Worm (Caenorhabditis elegans): ENCODE measurements around the gene hsp-90.

The hsp-90 gene

DNA sequence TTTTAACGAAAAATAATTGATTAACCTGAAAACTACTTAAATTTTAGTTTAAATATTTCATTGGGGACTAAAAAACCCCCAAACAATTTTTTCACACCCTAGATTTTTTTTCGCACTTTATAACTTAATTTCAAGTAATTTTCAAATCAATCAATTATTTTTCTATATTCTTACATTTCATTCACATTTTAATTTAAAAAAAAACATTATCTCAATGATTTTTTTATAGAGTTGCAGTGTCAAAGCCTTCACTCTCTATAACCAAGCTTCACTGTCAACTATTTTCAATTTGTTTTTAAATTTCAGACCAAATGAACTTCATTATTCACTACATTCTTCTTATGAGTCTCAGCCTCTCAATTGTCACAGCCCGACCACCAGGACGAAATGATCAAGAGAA is 41.9 kb downstream of the hsp-90 start, which contains the start of gene Y50E8A.1:
Gene Y50E8A.1, plus strand, starts transcription at position 301 of the 400 bp plus-strand sequence.
- TF ChIP-seq nhr-85 (tag) = no peak
- TF ChIP-seq ztf-11 (tag; optimal IDR thresholded peaks at IDR 0.05) = no peak
- no peak for TF ChIP-seq nhr-20 (tag; optimal IDR thresholded peaks at IDR 0.05)
- TF ChIP-seq pqm-1 (tag; optimal IDR thresholded peaks at IDR 0.05) = no peak
- TF ChIP-seq nhr-76 (tag; optimal IDR thresholded peaks at IDR 0.05) = no peak
- no peak for TF ChIP-seq mef-2 (tag; optimal IDR thresholded peaks at IDR 0.05)
- TF ChIP-seq sox-4 (tag; optimal IDR thresholded peaks at IDR 0.05) = no peak

DNA sequence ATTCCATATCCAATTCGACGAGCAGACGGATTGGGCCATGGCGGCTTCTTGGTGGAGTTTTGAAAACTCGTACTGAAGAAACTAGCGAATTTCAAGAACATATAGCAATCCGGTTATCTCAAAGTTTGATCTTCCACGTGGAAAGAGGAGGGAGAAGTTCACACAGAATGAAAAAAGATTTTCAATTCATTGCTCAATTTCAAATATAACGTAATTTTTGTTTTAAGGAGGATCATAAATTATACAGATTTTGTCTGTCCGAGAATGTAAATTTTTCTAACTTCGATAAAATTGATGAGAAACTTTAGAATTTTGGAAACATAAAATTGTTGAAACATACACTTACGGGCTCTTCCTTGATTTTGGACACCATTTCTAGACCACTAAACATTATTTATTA is 44.0 kb downstream of the hsp-90 start, which contains the start of gene Y50E8A.2:
Gene Y50E8A.2, minus strand, starts transcription at position 101 of the 400 bp plus-strand sequence.
- TF ChIP-seq C16A3.4 (tag; optimal IDR thresholded peaks at IDR 0.05) (no peak), efl-1 (optimal IDR thresholded peaks at IDR 0.05) (no peak), efl-1 (GFP tag; optimal IDR thresholded peaks at IDR 0.05 in 1 of 2) (peak in 1 of 2 experiments; percentile 35), fos-1 (tag; optimal IDR thresholded peaks at IDR 0.05) (no peak)

DNA sequence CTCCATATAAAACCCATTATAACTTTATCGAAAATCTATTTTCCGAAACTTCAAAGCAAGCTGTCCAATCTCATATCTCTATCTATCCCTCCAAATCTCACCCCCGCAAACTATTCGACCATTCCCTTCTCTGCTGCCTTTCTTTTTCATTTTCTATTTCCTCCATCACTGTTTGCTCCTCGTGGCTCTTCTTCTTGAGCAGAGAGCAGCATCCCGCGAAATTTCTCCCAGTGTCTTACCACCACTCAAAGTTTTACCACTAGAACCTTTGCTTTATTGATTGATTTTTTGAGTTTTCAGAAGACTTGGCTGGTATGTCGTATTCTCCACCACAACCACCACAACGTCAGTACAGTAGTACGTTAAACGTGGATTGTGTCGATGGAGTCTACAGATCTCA is 44.6 kb downstream of the hsp-90 start, which contains the start of gene oig-3:
Gene oig-3, plus strand, starts transcription at position 301 of the 400 bp plus-strand sequence.
- TF ChIP-seq alr-1 (tag; optimal IDR thresholded peaks at IDR 0.05; ENCODE audit: borderline replicate concordance) = no peak
- TF ChIP-seq ceh-88 (GFP tag; IDR thresholded peaks at IDR 0.05) = no peak
- no peak for TF ChIP-seq nhr-76 (tag; optimal IDR thresholded peaks at IDR 0.05)
- TF ChIP-seq hlh-4 (tag; optimal IDR thresholded peaks at IDR 0.05) = no peak

DNA sequence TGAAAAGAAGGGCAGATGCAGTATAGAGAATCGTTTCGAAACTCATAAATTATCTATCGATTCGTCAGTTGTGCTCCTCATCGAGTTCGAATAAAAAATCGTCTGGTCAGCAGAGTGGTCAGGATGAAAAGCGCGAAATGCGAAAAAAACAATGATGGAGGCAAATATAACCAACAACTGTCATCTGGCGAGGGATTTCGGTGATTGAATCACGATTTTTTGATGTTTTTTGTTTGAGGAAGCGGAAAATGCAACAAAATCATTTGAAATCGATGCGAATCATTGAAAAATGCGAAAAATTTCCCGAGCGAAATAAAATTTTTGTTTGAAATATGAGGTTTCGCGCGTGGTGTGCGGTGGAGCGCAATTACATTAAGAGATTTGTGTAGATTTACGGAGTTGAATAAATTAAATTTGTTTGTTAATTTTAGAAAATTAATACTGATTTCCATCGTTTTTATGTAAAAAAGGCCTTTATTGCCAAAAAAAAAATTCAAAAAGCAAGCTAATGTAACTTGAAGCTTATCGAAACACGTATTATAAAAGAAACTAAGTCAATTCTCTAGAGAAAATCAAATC is 49.6 kb downstream of the hsp-90 start, which contains the start of gene unc-61:
Gene unc-61, minus strand, starts transcription at position 51 of the 579 bp plus-strand sequence.
- TF ChIP-seq mep-1 (tag; optimal IDR thresholded peaks at IDR 0.05) = peak; percentile 15
- TF ChIP-seq sox-4 (tag; optimal IDR thresholded peaks at IDR 0.05) = no peak
- TF ChIP-seq nhr-20 (tag; optimal IDR thresholded peaks at IDR 0.05) = peak; percentile 21
- TF ChIP-seq C04F5.9 (tag; optimal IDR thresholded peaks at IDR 0.05) = no peak
- TF ChIP-seq nhr-84 (tag; optimal IDR thresholded peaks at IDR 0.05) = no peak
- TF ChIP-seq F16B12.6 (tag; optimal IDR thresholded peaks at IDR 0.05) = peak; percentile 35
- no peak for TF ChIP-seq grh-1 (GFP tag; IDR thresholded peaks at IDR 0.05)
- TF ChIP-seq xbp-1 (tag; optimal IDR thresholded peaks at IDR 0.05) = peak; percentile 31
- no peak for TF ChIP-seq lin-13 (GFP tag; optimal IDR thresholded peaks at IDR 0.05)
- TF ChIP-seq hlh-17 (GFP tag; optimal IDR thresholded peaks at IDR 0.05; ENCODE audit: borderline replicate concordance) = no peak
- TF ChIP-seq unc-130 (tag; optimal IDR thresholded peaks at IDR 0.05) = peak; percentile 25
- peak; percentile 61 for TF ChIP-seq skn-1 (tag; optimal IDR thresholded peaks at IDR 0.05)
- no peak for TF ChIP-seq zag-1 (tag; optimal IDR thresholded peaks at IDR 0.05)
- peak in 1 of 6 experiments; percentile 9 for TF ChIP-seq elt-3 (tag; optimal IDR thresholded peaks at IDR 0.05)
- no peak for TF ChIP-seq ceh-63 (GFP tag; optimal IDR thresholded peaks at IDR 0.05)
- no peak for TF ChIP-seq Y116A8C.19 (tag; optimal IDR thresholded peaks at IDR 0.05; ENCODE audit: borderline replicate concordance)
- TF ChIP-seq sup-37 (GFP tag; optimal IDR thresholded peaks at IDR 0.05) = no peak
- TF ChIP-seq elt-2 (tag; optimal IDR thresholded peaks at IDR 0.05) = no peak
- no peak for TF ChIP-seq vab-15 (tag; optimal IDR thresholded peaks at IDR 0.05)
- no peak for TF ChIP-seq aly-2 (tag; optimal IDR thresholded peaks at IDR 0.05)
- no peak for TF ChIP-seq egl-13 (tag; optimal IDR thresholded peaks at IDR 0.05)
- no peak for TF ChIP-seq nhr-77 (tag; optimal IDR thresholded peaks at IDR 0.05)
- no peak for TF ChIP-seq fos-1 (tag; optimal IDR thresholded peaks at IDR 0.05)
- peak; percentile 45 for TF ChIP-seq lin-15B (tag; optimal IDR thresholded peaks at IDR 0.05)
- TF ChIP-seq unc-62 (GFP tag; optimal IDR thresholded peaks at IDR 0.05) = no peak
- TF ChIP-seq hlh-4 (tag; optimal IDR thresholded peaks at IDR 0.05) = no peak
- no peak for TF ChIP-seq nhr-76 (tag; optimal IDR thresholded peaks at IDR 0.05)
- TF ChIP-seq alr-1 (tag; optimal IDR thresholded peaks at IDR 0.05; ENCODE audit: borderline replicate concordance) = no peak
- TF ChIP-seq rnt-1 (tag; optimal IDR thresholded peaks at IDR 0.05) = peak; percentile 28
- peak; percentile 12 for TF ChIP-seq swsn-7 (tag; optimal IDR thresholded peaks at IDR 0.05)
- TF ChIP-seq mef-2 (tag; optimal IDR thresholded peaks at IDR 0.05) = no peak
- TF ChIP-seq aha-1 (tag; optimal IDR thresholded peaks at IDR 0.05) = no peak
- no peak for TF ChIP-seq nhr-71 (tag; optimal IDR thresholded peaks at IDR 0.05)
- no peak for TF ChIP-seq unc-30 (tag; optimal IDR thresholded peaks at IDR 0.05)
- peak in 1 of 2 experiments; percentile 63 for TF ChIP-seq lsy-2 (tag; optimal IDR thresholded peaks at IDR 0.05)
- no peak for TF ChIP-seq egl-27 (tag; optimal IDR thresholded peaks at IDR 0.05)
- TF ChIP-seq fkh-10 (GFP tag; optimal IDR thresholded peaks at IDR 0.05) = no peak
- TF ChIP-seq C34B4.2 (tag; optimal IDR thresholded peaks at IDR 0.05) = no peak
- peak; percentile 84 to 93 for TF ChIP-seq lin-35 (GFP tag; optimal IDR thresholded peaks at IDR 0.05)
- TF ChIP-seq nhr-85 (tag) = no peak
